Fruit fly (Drosophila melanogaster): ENCODE measurements around the gene krz.

Gene krz

dm6 chr3R:32051782-32052503 is at the start of gene krz, which contains the start of gene mod:
Gene krz (minus strand): TSS chr3R:32051993.
Gene mod (plus strand): TSS chr3R:32052060.
- TF ChIP-seq achi (GFP tag; optimal IDR thresholded peaks at IDR 0.05): no peak
- peak; percentile 27 for TF ChIP-seq fkh (GFP tag; optimal IDR thresholded peaks at IDR 0.05)
- peak; percentile 29 for TF ChIP-seq esn (GFP tag; optimal IDR thresholded peaks at IDR 0.05)
- TF ChIP-seq acj6 (GFP tag; optimal IDR thresholded peaks at IDR 0.05): no peak
- peak; percentile 27 for TF ChIP-seq Met (GFP tag; optimal IDR thresholded peaks at IDR 0.05)
- peak; percentile 8 for TF ChIP-seq Sox14 (GFP tag; optimal IDR thresholded peaks at IDR 0.05)
- TF ChIP-seq topi (GFP tag; optimal IDR thresholded peaks at IDR 0.05): peak; percentile 44
- TF ChIP-seq CG3032 (tag; optimal IDR thresholded peaks at IDR 0.05): peak; percentile 35
- TF ChIP-seq OdsH (GFP tag; optimal IDR thresholded peaks at IDR 0.05): no peak
- no peak for TF ChIP-seq net (GFP tag; optimal IDR thresholded peaks at IDR 0.05)
- peak; percentile 22 for TF ChIP-seq CG10631 (GFP tag; optimal IDR thresholded peaks at IDR 0.05)
- no peak for TF ChIP-seq CG3919 (GFP tag; optimal IDR thresholded peaks at IDR 0.05)
- TF ChIP-seq svp (GFP tag): no peak
- TF ChIP-seq CG34406 (GFP tag; optimal IDR thresholded peaks at IDR 0.05): no peak
- no peak for TF ChIP-seq CG16779 (tag; optimal IDR thresholded peaks at IDR 0.05)
- TF ChIP-seq cyc (GFP tag; optimal IDR thresholded peaks at IDR 0.05): peak; percentile 25
- TF ChIP-seq CG15336 (GFP tag; IDR thresholded peaks at IDR 0.05): 0 out of 2 replicates have a peak, but pooled peaks have one; percentile 26
- TF ChIP-seq Hr4 (GFP tag; optimal IDR thresholded peaks at IDR 0.05): peak; percentile 42
- no peak for TF ChIP-seq salr (GFP tag; optimal IDR thresholded peaks at IDR 0.05)
- no peak for TF ChIP-seq Eip93F (GFP tag; optimal IDR thresholded peaks at IDR 0.05)
- peak; percentile 48 for TF ChIP-seq CG31627 (GFP tag; optimal IDR thresholded peaks at IDR 0.05)
- TF ChIP-seq CG6854 (GFP tag; optimal IDR thresholded peaks at IDR 0.05): peak; percentile 10

DNA sequence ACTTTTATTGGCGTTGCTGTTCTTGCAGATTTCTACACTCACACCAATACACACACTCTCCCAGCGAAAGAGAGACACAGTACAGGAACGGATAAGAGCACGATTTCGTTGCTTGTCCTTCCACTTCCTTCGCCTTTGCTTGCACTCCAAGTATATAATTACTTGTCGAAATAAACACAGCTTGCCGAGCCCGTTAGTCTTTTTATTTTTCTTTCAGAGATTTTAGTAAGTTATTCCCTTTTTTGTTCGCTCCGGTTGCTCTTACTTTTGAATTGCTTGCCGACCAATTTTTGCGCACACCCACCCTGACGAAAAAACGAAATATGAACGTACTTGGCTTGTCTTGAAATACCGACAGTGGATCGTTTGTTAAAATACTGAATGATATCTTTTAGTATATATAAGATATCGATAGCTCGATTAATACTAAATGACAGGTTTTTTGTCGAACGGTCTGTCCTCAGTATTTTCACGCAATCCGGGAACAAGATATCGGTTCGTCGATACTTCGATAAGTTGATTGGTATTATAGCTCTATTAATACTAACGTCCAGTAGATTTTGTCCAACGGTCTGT is 16.4 kb upstream of the krz start, which contains the start of gene Map205:
TSS of gene Map205 (minus strand) at position 332 of the 576 bp plus-strand sequence.
- TF ChIP-seq CG11762 (GFP tag; optimal IDR thresholded peaks at IDR 0.05; ENCODE audit: insufficient read depth) (no peak), pdm3 (GFP tag; optimal IDR thresholded peaks at IDR 0.05) (no peak), dac (GFP tag; optimal IDR thresholded peaks at IDR 0.05) (no peak), Sox15 (GFP tag; optimal IDR thresholded peaks at IDR 0.05) (no peak), topi (GFP tag; optimal IDR thresholded peaks at IDR 0.05) (peak; percentile 8), Eip75B (GFP tag; optimal IDR thresholded peaks at IDR 0.05) (peak; percentile 10), vri (GFP tag; optimal IDR thresholded peaks at IDR 0.05) (peak; percentile 54), CG31627 (GFP tag; optimal IDR thresholded peaks at IDR 0.05) (no peak), CG3032 (tag; optimal IDR thresholded peaks at IDR 0.05) (no peak), CG6276 (GFP tag; optimal IDR thresholded peaks at IDR 0.05) (no peak), CG6808 (GFP tag; optimal IDR thresholded peaks at IDR 0.05) (peak; percentile 34), Met (GFP tag; optimal IDR thresholded peaks at IDR 0.05) (peak; percentile 3), CG6163 (GFP tag; IDR thresholded peaks at IDR 0.05) (no peak), achi (GFP tag; optimal IDR thresholded peaks at IDR 0.05) (no peak), ss (GFP tag; optimal IDR thresholded peaks at IDR 0.05) (peak; percentile 53 to 60), Hr4 (GFP tag; optimal IDR thresholded peaks at IDR 0.05) (no peak), Sox14 (GFP tag; optimal IDR thresholded peaks at IDR 0.05) (no peak), CG10631 (GFP tag; optimal IDR thresholded peaks at IDR 0.05) (no peak), eg (GFP tag; IDR thresholded peaks at IDR 0.05) (no peak), Eip78C (GFP tag) (peak; percentile 89), svp (GFP tag) (no peak), CG9139 (GFP tag; optimal IDR thresholded peaks at IDR 0.05) (no peak), Smox (GFP tag; optimal IDR thresholded peaks at IDR 0.05) (peak; percentile 3), Gug (GFP tag; IDR thresholded peaks at IDR 0.05) (no peak), fkh (GFP tag; optimal IDR thresholded peaks at IDR 0.05) (no peak), CG4318 (GFP tag; optimal IDR thresholded peaks at IDR 0.05) (no peak), CG8319 (GFP tag; optimal IDR thresholded peaks at IDR 0.05) (no peak), Blimp-1 (GFP tag; optimal IDR thresholded peaks at IDR 0.05) (no peak), esn (GFP tag; optimal IDR thresholded peaks at IDR 0.05) (peak; percentile 34), spab (GFP tag; optimal IDR thresholded peaks at IDR 0.05) (no peak), Eip93F (GFP tag; optimal IDR thresholded peaks at IDR 0.05) (peak; percentile 30), CG6854 (GFP tag; optimal IDR thresholded peaks at IDR 0.05) (peak; percentile 84), CG8119 (GFP tag; IDR thresholded peaks at IDR 0.05) (no peak), CG32006 (GFP tag; optimal IDR thresholded peaks at IDR 0.05) (no peak), Hr39 (GFP tag; optimal IDR thresholded peaks at IDR 0.05) (no peak), Lpt (GFP tag; optimal IDR thresholded peaks at IDR 0.05) (no peak), fd59A (GFP tag; optimal IDR thresholded peaks at IDR 0.05) (no peak), salr (GFP tag; optimal IDR thresholded peaks at IDR 0.05) (no peak), CG3919 (GFP tag; optimal IDR thresholded peaks at IDR 0.05) (no peak)
